Fruit fly (Drosophila melanogaster): ENCODE data around the gene CG8004.

Gene CG8004

dm6 chr3L:19902560-19903399, 25.5 kb downstream of the CG8004 start (continued):
- TF ChIP-seq Bteb2 (GFP tag; optimal IDR thresholded peaks at IDR 0.05): peak; percentile 96
- peak; percentile 95 for TF ChIP-seq Gug (GFP tag; IDR thresholded peaks at IDR 0.05)
- TF ChIP-seq Meics (GFP tag; optimal IDR thresholded peaks at IDR 0.05): peak; percentile 92
- peak; percentile 97 for TF ChIP-seq ind (GFP tag; optimal IDR thresholded peaks at IDR 0.05)
- peak; percentile 94 for TF ChIP-seq gsb (GFP tag; IDR thresholded peaks at IDR 0.05)
- peak; percentile 95 for TF ChIP-seq HmgZ (tag; optimal IDR thresholded peaks at IDR 0.05)
- TF ChIP-seq seq (GFP tag; IDR thresholded peaks at IDR 0.05): peak; percentile 96
- TF ChIP-seq ems (GFP tag; optimal IDR thresholded peaks at IDR 0.05): peak; percentile 93
- peak; percentile 95 for TF ChIP-seq CrebB (tag; optimal IDR thresholded peaks at IDR 0.05)
- TF ChIP-seq shn (GFP tag; optimal IDR thresholded peaks at IDR 0.05): peak; percentile 95
- peak; percentile 94 for TF ChIP-seq dysf (GFP tag; IDR thresholded peaks at IDR 0.05)
- 0 out of 2 replicates have a peak, but pooled peaks have one; percentile 36 for TF ChIP-seq sna (GFP tag; IDR thresholded peaks at IDR 0.05; ENCODE audit: partially characterized antibody)
- peak; percentile 92 for TF ChIP-seq CG10147 (GFP tag; optimal IDR thresholded peaks at IDR 0.05)
- no peak for TF ChIP-seq lov (optimal IDR thresholded peaks at IDR 0.05)
- TF ChIP-seq lov (GFP tag; IDR thresholded peaks at IDR 0.05): peak; percentile 90
- peak; percentile 95 for TF ChIP-seq sob (GFP tag; IDR thresholded peaks at IDR 0.05)
- TF ChIP-seq grau (tag; optimal IDR thresholded peaks at IDR 0.05): peak; percentile 95
- TF ChIP-seq NFAT (GFP tag; IDR thresholded peaks at IDR 0.05): peak; percentile 92
- TF ChIP-seq pfk (GFP tag; optimal IDR thresholded peaks at IDR 0.05): peak; percentile 74
- TF ChIP-seq ssp (GFP tag; IDR thresholded peaks at IDR 0.05): peak; percentile 76
- TF ChIP-seq Opbp (GFP tag; IDR thresholded peaks at IDR 0.05; ENCODE audit: partially characterized antibody): no peak
- peak; percentile 95 for TF ChIP-seq ken (GFP tag; IDR thresholded peaks at IDR 0.05)
- TF ChIP-seq E2f1 (GFP tag; IDR thresholded peaks at IDR 0.05): peak; percentile 91
- peak; percentile 93 for TF ChIP-seq ERR (GFP tag; optimal IDR thresholded peaks at IDR 0.05)
- TF ChIP-seq Dref (GFP tag; IDR thresholded peaks at IDR 0.05): no peak; the same call in none of the 2 replicates
- TF ChIP-seq CG12942 (GFP tag; optimal IDR thresholded peaks at IDR 0.05): peak; percentile 91
- no peak; the same call in 1 of the 2 replicates for TF ChIP-seq ro (GFP tag; IDR thresholded peaks at IDR 0.05)
- TF ChIP-seq CG10431 (GFP tag; optimal IDR thresholded peaks at IDR 0.05): peak; percentile 70
- peak; percentile 92 for TF ChIP-seq CG33213 (GFP tag; optimal IDR thresholded peaks at IDR 0.05)
- peak; percentile 97 for TF ChIP-seq CG14014 (GFP tag; IDR thresholded peaks at IDR 0.05)
- peak; percentile 93; the same call in 1 of the 3 replicates for TF ChIP-seq CG2199 (GFP tag; IDR thresholded peaks at IDR 0.05)
- peak; percentile 54; the same call in 1 of the 2 replicates for TF ChIP-seq CG1024 (GFP tag; IDR thresholded peaks at IDR 0.05)
- TF ChIP-seq sc (optimal IDR thresholded peaks at IDR 0.05): no peak
- peak; percentile 86 for TF ChIP-seq sc (GFP tag; optimal IDR thresholded peaks at IDR 0.05)
- peak; percentile 58 for TF ChIP-seq CG7745 (tag; optimal IDR thresholded peaks at IDR 0.05)
- peak; percentile 57; the same call in 1 of the 3 replicates for TF ChIP-seq gce (GFP tag; IDR thresholded peaks at IDR 0.05)
- peak; percentile 49 for TF ChIP-seq MESR4 (GFP tag; optimal IDR thresholded peaks at IDR 0.05)
- TF ChIP-seq CG17359 (tag; optimal IDR thresholded peaks at IDR 0.05): peak; percentile 96
- peak; percentile 94 for TF ChIP-seq wdn (GFP tag; IDR thresholded peaks at IDR 0.05)
- TF ChIP-seq Nf-YA (GFP tag; IDR thresholded peaks at IDR 0.05): peak; percentile 67
- peak; percentile 79 for TF ChIP-seq Ets97D (GFP tag; optimal IDR thresholded peaks at IDR 0.05)
- TF ChIP-seq kay (GFP tag; optimal IDR thresholded peaks at IDR 0.05): peak; percentile 91
- peak; percentile 96; the same call in 1 of the 2 replicates for TF ChIP-seq ttk (GFP tag; IDR thresholded peaks at IDR 0.05)
- peak; percentile 11 for TF ChIP-seq stwl (tag; optimal IDR thresholded peaks at IDR 0.05)
- no peak for TF ChIP-seq CG7963 (GFP tag; IDR thresholded peaks at IDR 0.05; ENCODE audit: partially characterized antibody)
- TF ChIP-seq gt (GFP tag; IDR thresholded peaks at IDR 0.05): peak; percentile 72
- TF ChIP-seq CG17361 (GFP tag; IDR thresholded peaks at IDR 0.05): peak; percentile 72
- TF ChIP-seq crol (GFP tag; IDR thresholded peaks at IDR 0.05): peak; percentile 56
- peak; percentile 95 for TF ChIP-seq esg (GFP tag; conservative IDR thresholded peaks at IDR 0.05)
- TF ChIP-seq CG15011 (GFP tag; optimal IDR thresholded peaks at IDR 0.05): peak; percentile 88
